Fruit fly (Drosophila melanogaster): ENCODE data around the gene CG32687.
A peak's percentile ranks its signal among the peaks of the same experiment; 100 is the strongest.

Gene CG32687

DNA sequence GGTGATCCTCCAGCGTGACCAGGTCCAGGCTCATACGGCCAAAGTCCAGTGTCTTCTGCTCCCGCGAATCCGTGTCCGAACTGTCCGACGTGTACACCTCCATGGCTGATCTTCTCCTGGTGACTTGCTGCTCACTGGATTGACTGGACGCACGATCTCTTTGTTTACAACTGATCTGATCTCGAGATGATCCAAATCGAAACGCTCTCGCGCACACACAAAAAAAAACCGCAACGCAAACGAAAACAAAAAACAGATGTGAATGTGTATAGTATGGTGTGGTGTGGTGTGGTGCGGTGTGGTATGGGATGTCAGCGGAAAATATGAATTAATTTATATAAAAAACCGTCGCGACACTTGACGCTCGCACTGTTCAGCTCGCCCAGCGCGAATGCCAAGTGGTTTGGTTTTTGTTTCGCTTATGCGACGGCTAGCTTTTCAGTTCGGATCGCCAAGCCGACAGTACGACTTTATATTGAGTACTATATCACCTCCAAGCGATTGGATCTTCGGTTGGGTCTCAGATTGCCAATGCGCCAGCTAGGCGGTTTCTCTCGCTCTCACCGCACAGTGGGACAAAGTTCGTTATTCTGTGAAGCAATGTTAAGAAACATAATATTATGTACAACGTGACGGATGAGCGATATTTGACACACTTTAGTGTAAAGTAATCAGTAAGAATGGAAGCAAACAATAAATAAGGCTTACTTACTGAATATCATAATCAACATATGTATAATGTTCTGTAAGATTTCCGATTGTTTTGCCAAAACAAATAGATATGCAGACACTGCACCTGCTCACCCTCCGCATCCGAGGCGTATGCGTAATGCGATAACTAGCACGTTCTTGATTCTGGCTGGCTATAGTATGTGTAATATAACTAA lies 618 bp downstream of the CG32687 start (continued):
- peak; percentile 49 for TF ChIP-seq zfh2 (GFP tag; optimal IDR thresholded peaks at IDR 0.05)
- TF ChIP-seq Hmr (GFP tag; optimal IDR thresholded peaks at IDR 0.05): peak; percentile 82
- TF ChIP-seq sug (tag; optimal IDR thresholded peaks at IDR 0.05): peak; percentile 80
- TF ChIP-seq CG13624 (GFP tag; optimal IDR thresholded peaks at IDR 0.05): peak; percentile 53
- peak; percentile 32 for TF ChIP-seq Side (GFP tag; optimal IDR thresholded peaks at IDR 0.05)
- no peak for TF ChIP-seq br (optimal IDR thresholded peaks at IDR 0.05)
- no peak for TF ChIP-seq CG8089 (GFP tag; optimal IDR thresholded peaks at IDR 0.05)
- TF ChIP-seq CG32772 (GFP tag; IDR thresholded peaks at IDR 0.05): peak; percentile 44; the same call in 1 of the 2 replicates
- TF ChIP-seq usp (GFP tag; optimal IDR thresholded peaks at IDR 0.05): no peak
- TF ChIP-seq CG6854 (GFP tag; optimal IDR thresholded peaks at IDR 0.05): peak; percentile 33
- peak; percentile 46 for TF ChIP-seq her (GFP tag; optimal IDR thresholded peaks at IDR 0.05)
- TF ChIP-seq pnt (GFP tag; optimal IDR thresholded peaks at IDR 0.05): peak; percentile 7
- no peak for TF ChIP-seq unc-4 (GFP tag; IDR thresholded peaks at IDR 0.05; ENCODE audit: partially characterized antibody)
- TF ChIP-seq ato (GFP tag; IDR thresholded peaks at IDR 0.05; ENCODE audit: partially characterized antibody): no peak
- peak; percentile 58 for TF ChIP-seq Ptx1 (GFP tag; IDR thresholded peaks at IDR 0.05)
- no peak; the same call in 1 of the 2 replicates for TF ChIP-seq amos (GFP tag; IDR thresholded peaks at IDR 0.05; ENCODE audit: partially characterized antibody)
- peak; percentile 6 for TF ChIP-seq tup (GFP tag; optimal IDR thresholded peaks at IDR 0.05)
- TF ChIP-seq lab (GFP tag; optimal IDR thresholded peaks at IDR 0.05): peak; percentile 85
- TF ChIP-seq jumu (GFP tag; optimal IDR thresholded peaks at IDR 0.05): peak; percentile 27
- peak; percentile 55 for TF ChIP-seq kay (GFP tag; optimal IDR thresholded peaks at IDR 0.05)
- no peak for TF ChIP-seq tll (GFP tag; optimal IDR thresholded peaks at IDR 0.05)
- no peak for TF ChIP-seq Tbp (GFP tag; optimal IDR thresholded peaks at IDR 0.05)
- TF ChIP-seq lbe (GFP tag; optimal IDR thresholded peaks at IDR 0.05): peak; percentile 33
- TF ChIP-seq HmgD (GFP tag; optimal IDR thresholded peaks at IDR 0.05): no peak
- TF ChIP-seq Xrp1 (GFP tag; IDR thresholded peaks at IDR 0.05): peak; percentile 52; the same call in 1 of the 2 replicates
- no peak for TF ChIP-seq bigmax (GFP tag; optimal IDR thresholded peaks at IDR 0.05)
- TF ChIP-seq BtbVII (GFP tag; optimal IDR thresholded peaks at IDR 0.05): peak; percentile 75
- no peak for TF ChIP-seq Scr (GFP tag; IDR thresholded peaks at IDR 0.05; ENCODE audit: partially characterized antibody)
- TF ChIP-seq trem (tag; optimal IDR thresholded peaks at IDR 0.05): no peak
- TF ChIP-seq Hr3 (GFP tag; optimal IDR thresholded peaks at IDR 0.05): peak; percentile 22
- TF ChIP-seq Hmx (GFP tag; optimal IDR thresholded peaks at IDR 0.05): no peak
- TF ChIP-seq CG4328 (GFP tag; optimal IDR thresholded peaks at IDR 0.05): peak; percentile 55
- peak; percentile 60 for TF ChIP-seq CG15011 (GFP tag; optimal IDR thresholded peaks at IDR 0.05)
- no peak for TF ChIP-seq salm (tag; optimal IDR thresholded peaks at IDR 0.05)
- TF ChIP-seq CG12942 (GFP tag; optimal IDR thresholded peaks at IDR 0.05): no peak
- no peak for TF ChIP-seq CG4360 (GFP tag; IDR thresholded peaks at IDR 0.05)
- TF ChIP-seq az2 (GFP tag; optimal IDR thresholded peaks at IDR 0.05): peak; percentile 23
- TF ChIP-seq CG18599 (GFP tag; optimal IDR thresholded peaks at IDR 0.05): peak; percentile 85
- no peak for TF ChIP-seq NFAT (GFP tag; IDR thresholded peaks at IDR 0.05)
- TF ChIP-seq Antp (GFP tag; optimal IDR thresholded peaks at IDR 0.05): peak; percentile 40
- no peak for TF ChIP-seq CG34224 (GFP tag; IDR thresholded peaks at IDR 0.05; ENCODE audit: partially characterized antibody)
- no peak for TF ChIP-seq da (GFP tag; optimal IDR thresholded peaks at IDR 0.05)
- peak; percentile 54 for TF ChIP-seq Dek (tag; optimal IDR thresholded peaks at IDR 0.05)
- TF ChIP-seq CG11456 (GFP tag; IDR thresholded peaks at IDR 0.05): 0 out of 3 replicates have a peak, but pooled peaks have one; percentile 42
- no peak for TF ChIP-seq CG11247 (GFP tag; IDR thresholded peaks at IDR 0.05)
- TF ChIP-seq MBD-R2 (GFP tag; IDR thresholded peaks at IDR 0.05): peak; percentile 43; the same call in 1 of the 2 replicates
- no peak for TF ChIP-seq CG10565 (GFP tag; optimal IDR thresholded peaks at IDR 0.05)
- peak; percentile 43; the same call in 1 of the 2 replicates for TF ChIP-seq CG16779 (GFP tag; IDR thresholded peaks at IDR 0.05)
- TF ChIP-seq ERR (GFP tag; optimal IDR thresholded peaks at IDR 0.05): peak; percentile 50
